Worm (Caenorhabditis elegans) whole organism, mixed stage, embryonic: ENCODE results near the gene acds-10.
A peak's percentile ranks its signal among the peaks of the same experiment; 100 is the strongest.

Experiments used
- M03D4.4 ChIP-seq: sonication (generic microtip); optimal IDR thresholded peaks from 2 replicates; lab custom pipeline; 2017; ENCODE audit warnings: mild to moderate bottlenecking, missing genetic modification characterization, missing compliant biosample characterization
- bed-3 ChIP-seq: fragments of 200-800 bp; sonication (Bioruptor generic); optimal IDR thresholded peaks from 3 replicates; lab custom pipeline; 2018; ENCODE audit warnings: mild to moderate bottlenecking, missing genetic modification characterization, moderate library complexity, missing compliant biosample characterization
- blmp-1 ChIP-seq: fragments of 150-350 bp; optimal IDR thresholded peaks from 2 replicates; lab custom pipeline; 2014; ENCODE audit warnings: missing biosample characterization, missing genetic modification characterization
- ceh-39 ChIP-seq: fragments of 150-350 bp; optimal IDR thresholded peaks from 2 replicates; lab custom pipeline; 2014; ENCODE audit warnings: missing biosample characterization, missing genetic modification characterization
- ceh-43 ChIP-seq: fragments of 200-800 bp; sonication (Bioruptor generic); optimal IDR thresholded peaks from 2 replicates; lab custom pipeline; 2018; ENCODE audit warnings: mild to moderate bottlenecking, missing genetic modification characterization, moderate library complexity, missing compliant biosample characterization
- ceh-83 ChIP-seq: fragments of 200-800 bp; sonication (Bioruptor generic); optimal IDR thresholded peaks from 2 replicates; lab custom pipeline; 2018; ENCODE audit warnings: mild to moderate bottlenecking, missing genetic modification characterization, missing compliant biosample characterization
- ces-1 ChIP-seq: fragments of 150-350 bp; optimal IDR thresholded peaks from 2 replicates; lab custom pipeline; 2014; ENCODE audit warnings: missing biosample characterization, missing genetic modification reagents, missing genetic modification characterization
- cnd-1 ChIP-seq: fragments of 200-800 bp; sonication (Bioruptor generic); optimal IDR thresholded peaks from 2 replicates; lab custom pipeline; 2018; ENCODE audit warnings: mild to moderate bottlenecking, missing genetic modification characterization, missing compliant biosample characterization
- drap-1 ChIP-seq: fragments of 200-800 bp; sonication (Bioruptor generic); optimal IDR thresholded peaks from 3 replicates; lab custom pipeline; 2018; ENCODE audit warnings: mild to moderate bottlenecking, missing genetic modification characterization, missing compliant biosample characterization
- elt-1 ChIP-seq: sonication (generic microtip); optimal IDR thresholded peaks from 2 replicates; lab custom pipeline; 2017; ENCODE audit warnings: missing genetic modification characterization, mild to moderate bottlenecking, missing compliant biosample characterization, antibody characterized with exemption, moderate library complexity, borderline replicate concordance; ENCODE audit not compliant: insufficient read depth
- elt-3 ChIP-seq: fragments of 150-350 bp; optimal IDR thresholded peaks from 2 replicates; lab custom pipeline; 2014; ENCODE audit warnings: missing biosample characterization, missing genetic modification characterization
- flh-1 ChIP-seq: fragments of 200-800 bp; sonication (Bioruptor generic); optimal IDR thresholded peaks from 2 replicates; lab custom pipeline; 2018; ENCODE audit warnings: mild to moderate bottlenecking, missing genetic modification characterization, moderate library complexity, missing compliant biosample characterization
- ham-2 ChIP-seq: fragments of 200-800 bp; sonication (Bioruptor generic); optimal IDR thresholded peaks from 2 replicates; lab custom pipeline; 2018; ENCODE audit warnings: mild to moderate bottlenecking, missing genetic modification characterization, missing compliant biosample characterization
- hlh-1 ChIP-seq: fragments of 150-350 bp; optimal IDR thresholded peaks from 2 replicates; lab custom pipeline; 2014; ENCODE audit warnings: missing biosample characterization, missing genetic modification reagents, missing genetic modification characterization
- lin-13 ChIP-seq: fragments of 150-350 bp; optimal IDR thresholded peaks from 2 replicates; lab custom pipeline; 2014; ENCODE audit warnings: missing biosample characterization, missing genetic modification characterization
- lin-32 ChIP-seq: fragments of 200-800 bp; sonication (Bioruptor generic); optimal IDR thresholded peaks from 2 replicates; lab custom pipeline; 2018; ENCODE audit warnings: mild to moderate bottlenecking, missing genetic modification characterization, missing compliant biosample characterization
- lsy-2 ChIP-seq: fragments of 150-350 bp; optimal IDR thresholded peaks from 2 replicates; lab custom pipeline; 2014; ENCODE audit warnings: missing biosample characterization, missing genetic modification characterization
- mab-5 ChIP-seq: fragments of 150-350 bp; optimal IDR thresholded peaks from 2 replicates; lab custom pipeline; 2014; ENCODE audit warnings: missing biosample characterization, missing genetic modification characterization
- mep-1 ChIP-seq: fragments of 150-350 bp; optimal IDR thresholded peaks from 2 replicates; lab custom pipeline; 2017; ENCODE audit warnings: missing biosample characterization, missing genetic modification reagents, missing genetic modification characterization, inconsistent platforms
- mls-2 ChIP-seq: sonication (generic microtip); optimal IDR thresholded peaks from 2 replicates; lab custom pipeline; 2016; ENCODE audit warnings: mild to moderate bottlenecking, missing genetic modification characterization, moderate library complexity, missing compliant biosample characterization
- nhr-12 ChIP-seq: fragments of 150-350 bp; optimal IDR thresholded peaks from 2 replicates; lab custom pipeline; 2014; ENCODE audit warnings: missing biosample characterization, missing genetic modification characterization
- nhr-2 ChIP-seq: fragments of 150-350 bp; optimal IDR thresholded peaks from 2 replicates; lab custom pipeline; 2014; ENCODE audit warnings: missing biosample characterization, missing genetic modification characterization
- nhr-237 ChIP-seq: fragments of 150-350 bp; optimal IDR thresholded peaks from 2 replicates; lab custom pipeline; 2014; ENCODE audit warnings: missing biosample characterization, missing genetic modification characterization
- nhr-28 ChIP-seq: fragments of 150-350 bp; optimal IDR thresholded peaks from 2 replicates; lab custom pipeline; 2014; ENCODE audit warnings: missing biosample characterization, missing genetic modification characterization
- nhr-76 ChIP-seq: sonication (generic microtip); optimal IDR thresholded peaks from 2 replicates; lab custom pipeline; 2017; ENCODE audit warnings: missing biosample characterization, missing genetic modification characterization
- pha-4 ChIP-seq: fragments of 150-350 bp; optimal IDR thresholded peaks from 2 replicates; lab custom pipeline; 2018; ENCODE audit warnings: missing biosample characterization, missing genetic modification reagents, missing genetic modification characterization
- sem-2 ChIP-seq: fragments of 200-800 bp; sonication (Bioruptor generic); optimal IDR thresholded peaks from 2 replicates; lab custom pipeline; 2018; ENCODE audit warnings: mild to moderate bottlenecking, missing genetic modification characterization, missing compliant biosample characterization
- snpc-4 ChIP-seq: fragments of 150-350 bp; optimal IDR thresholded peaks from 2 replicates; lab custom pipeline; 2014; ENCODE audit warnings: missing biosample characterization, missing genetic modification characterization
- sptf-1 ChIP-seq: sonication (generic microtip); optimal IDR thresholded peaks from 2 replicates; lab custom pipeline; 2017; ENCODE audit warnings: mild to moderate bottlenecking, missing genetic modification characterization, moderate library complexity, missing compliant biosample characterization
- tbx-8 ChIP-seq: fragments of 200-800 bp; sonication (Bioruptor generic); optimal IDR thresholded peaks from 2 replicates; lab custom pipeline; 2018; ENCODE audit warnings: mild to moderate bottlenecking, missing genetic modification characterization, moderate library complexity, missing compliant biosample characterization
- unc-120 ChIP-seq: sonication (generic microtip); optimal IDR thresholded peaks from 2 replicates; lab custom pipeline; 2017; ENCODE audit warnings: missing genetic modification characterization, missing compliant biosample characterization; ENCODE audit not compliant: poor library complexity, severe bottlenecking
- unc-39 ChIP-seq: fragments of 150-350 bp; optimal IDR thresholded peaks from 2 replicates; lab custom pipeline; 2014; ENCODE audit warnings: missing biosample characterization, missing genetic modification characterization
- unc-62 ChIP-seq: fragments of 150-350 bp; optimal IDR thresholded peaks from 2 replicates; lab custom pipeline; 2014; ENCODE audit warnings: missing biosample characterization, missing genetic modification reagents, missing genetic modification characterization
- zip-8 ChIP-seq: fragments of 150-350 bp; optimal IDR thresholded peaks from 2 replicates; lab custom pipeline; 2014; ENCODE audit warnings: missing biosample characterization, missing genetic modification characterization
- ztf-11 ChIP-seq: fragments of 150-350 bp; optimal IDR thresholded peaks from 2 replicates; lab custom pipeline; 2014; ENCODE audit warnings: missing biosample characterization, missing genetic modification characterization

Gene acds-10

DNA sequence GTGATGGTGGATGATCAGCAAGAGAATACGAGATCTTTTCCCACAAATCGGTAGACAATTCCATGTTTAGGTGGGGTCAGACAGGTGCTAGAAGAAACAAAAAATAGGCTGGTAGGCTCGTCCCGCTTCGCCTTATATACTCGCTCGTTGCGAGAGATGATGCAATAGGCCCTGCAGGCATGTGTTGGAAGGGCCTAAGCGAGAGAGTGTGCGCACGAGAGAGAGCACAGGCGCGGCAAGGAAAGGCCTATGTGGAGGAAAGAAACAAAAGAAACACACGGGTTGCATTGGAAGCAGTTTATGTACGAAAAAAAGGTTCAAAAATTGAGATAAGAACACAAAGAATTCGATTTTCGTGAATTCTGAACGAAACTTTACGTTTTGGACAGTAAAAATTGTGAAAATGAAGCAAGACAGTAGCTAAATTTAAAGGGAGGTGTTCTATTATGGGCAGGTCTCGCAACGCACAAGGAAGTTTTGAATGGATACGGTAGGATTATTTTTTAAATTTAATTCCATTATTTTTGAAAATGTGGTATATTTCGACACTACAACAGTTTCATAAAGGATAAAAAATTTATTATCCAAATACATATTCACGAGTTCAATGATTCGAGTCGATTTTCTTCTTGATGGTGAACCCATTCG is 33.2 kb downstream of the acds-10 start, which contains the start of gene F44E7.5 (continued):
- TF ChIP-seq tbx-8 (GFP tag; lab: Kevin White, UChicago) (no peak), cnd-1 (tag; lab: Kevin White, UChicago) (no peak), nhr-237 (tag; lab: Kevin White, UChicago) (no peak), mab-5 (no peak), sptf-1 (no peak)

ce11 chrV:5782687-5783086 is 35.1 kb downstream of the acds-10 start, which contains the start of gene fbxa-183:
Gene fbxa-183, minus strand, starts transcription at chrV:5782787.
- TF ChIP-seq ceh-39 (tag; lab: Kevin White, UChicago) (no peak), ces-1 (no peak), sem-2 (GFP tag; lab: Kevin White, UChicago) (no peak), snpc-4 (tag; lab: Kevin White, UChicago) (no peak), elt-3 (tag; lab: Kevin White, UChicago) (no peak), nhr-76 (tag; lab: Kevin White, UChicago) (no peak), nhr-2 (tag; lab: Kevin White, UChicago) (no peak), mep-1 (tag; lab: Kevin White, UChicago) (no peak), ceh-43 (GFP tag; lab: Kevin White, UChicago) (no peak), lsy-2 (tag; lab: Kevin White, UChicago) (no peak)

DNA sequence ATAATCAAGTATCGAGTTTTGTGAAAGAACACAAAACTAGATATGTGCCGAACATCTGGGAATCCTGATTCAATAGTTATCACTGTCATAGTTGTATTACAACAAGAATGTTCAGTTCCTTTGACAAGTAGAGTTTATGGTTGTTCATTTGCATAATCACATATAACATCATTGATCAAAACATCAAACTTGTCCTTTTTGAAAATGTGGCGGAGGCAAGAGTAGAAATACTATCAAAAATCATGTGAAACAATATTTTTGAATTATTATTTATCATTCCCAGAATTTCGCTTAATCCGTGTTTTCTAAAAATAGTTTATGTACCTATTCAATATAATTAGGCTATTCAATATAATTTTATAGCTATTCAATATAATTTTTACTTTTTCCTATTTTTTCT is 37.8 kb downstream of the acds-10 start, which contains the start of gene F44E7.7:
Gene F44E7.7 (minus strand): TSS at position 101 of the 400 bp plus-strand sequence.
- TF ChIP-seq unc-120 (tag; lab: Kevin White, UChicago) (no peak), mep-1 (tag; lab: Kevin White, UChicago) (no peak), drap-1 (no peak), ztf-11 (tag; lab: Kevin White, UChicago) (no peak), mls-2 (no peak), mab-5 (no peak)
- TF ChIP-seq, all 35 proteins: peak for 0

ce11 chrV:5788650-5789049 is 41.0 kb downstream of the acds-10 start:
- TF ChIP-seq lin-13 (tag; lab: Kevin White, UChicago): no peak
- TF ChIP-seq ceh-83 (GFP tag; lab: Kevin White, UChicago): no peak
- TF ChIP-seq elt-3 (tag; lab: Kevin White, UChicago): no peak

DNA sequence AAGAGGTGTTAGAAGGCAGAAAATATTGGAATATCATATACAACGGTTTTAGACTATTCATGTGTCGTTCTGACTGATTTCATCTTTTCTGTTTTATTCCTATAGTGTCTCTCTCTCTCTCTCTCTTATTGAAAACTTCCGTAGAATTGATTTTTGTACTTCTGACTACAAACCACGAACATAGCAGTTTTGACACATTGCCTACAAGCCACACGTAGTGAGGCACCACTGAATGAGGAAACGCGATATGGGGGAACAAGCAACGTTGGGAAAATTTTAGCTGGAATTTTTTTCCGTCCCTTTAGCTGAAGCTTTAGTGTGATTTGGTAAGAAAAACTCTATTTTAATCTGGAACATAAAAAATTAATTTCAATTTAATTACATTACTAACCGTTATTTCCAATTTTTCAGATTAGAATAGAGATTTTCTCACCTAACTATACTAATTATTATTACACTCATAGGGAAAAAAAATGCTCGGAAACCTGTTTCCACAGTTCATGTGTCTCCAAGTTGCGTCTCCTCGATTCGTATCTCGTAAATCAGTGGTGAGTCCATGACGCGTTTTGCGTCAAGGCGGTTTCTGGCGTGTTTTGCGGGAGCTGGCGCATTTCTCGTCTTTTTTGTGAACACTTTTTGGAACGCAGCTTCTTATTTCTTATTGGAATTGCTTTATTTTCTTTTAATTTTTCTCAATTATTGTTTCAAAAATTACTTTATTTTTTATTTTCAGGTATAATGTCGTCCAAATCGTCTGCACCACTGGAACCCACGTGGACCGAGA is 43.1 kb downstream of the acds-10 start, which contains the start of the genes nhr-142 and F44E7.9:
Gene nhr-142 (minus strand): TSS at position 57 of the 784 bp plus-strand sequence.
Gene F44E7.9 (plus strand): TSS at position 734 of the 784 bp plus-strand sequence.
- no peak for TF ChIP-seq nhr-28
- TF ChIP-seq bed-3 (GFP tag; lab: Kevin White, UChicago): peak; percentile 23
- no peak for TF ChIP-seq ceh-83 (GFP tag; lab: Kevin White, UChicago)
- peak; percentile 47 for TF ChIP-seq nhr-237 (tag; lab: Kevin White, UChicago)
- TF ChIP-seq mep-1 (tag; lab: Kevin White, UChicago): peak; percentile 80
- no peak for TF ChIP-seq flh-1 (GFP tag; lab: Kevin White, UChicago)
- TF ChIP-seq cnd-1 (tag; lab: Kevin White, UChicago): peak; percentile 4
- TF ChIP-seq lin-13 (tag; lab: Kevin White, UChicago): peak; percentile 83
- TF ChIP-seq ceh-39 (tag; lab: Kevin White, UChicago): no peak
- TF ChIP-seq lsy-2 (tag; lab: Kevin White, UChicago): peak; percentile 72
- no peak for TF ChIP-seq elt-1
- no peak for TF ChIP-seq nhr-76 (tag; lab: Kevin White, UChicago)
- no peak for TF ChIP-seq elt-3 (tag; lab: Kevin White, UChicago)
- peak; percentile 77 for TF ChIP-seq sptf-1
- TF ChIP-seq lin-32: no peak
- no peak for TF ChIP-seq hlh-1
- TF ChIP-seq zip-8 (tag; lab: Kevin White, UChicago): no peak
- no peak for TF ChIP-seq nhr-12 (tag; lab: Kevin White, UChicago)
- TF ChIP-seq ces-1: peak; percentile 49
- peak; percentile 71 for TF ChIP-seq drap-1
- TF ChIP-seq unc-120 (tag; lab: Kevin White, UChicago): peak; percentile 37
- TF ChIP-seq mab-5: no peak
- no peak for TF ChIP-seq snpc-4 (tag; lab: Kevin White, UChicago)
- no peak for TF ChIP-seq tbx-8 (GFP tag; lab: Kevin White, UChicago)
- no peak for TF ChIP-seq ham-2 (GFP tag; lab: Kevin White, UChicago)
- peak; percentile 50 for TF ChIP-seq M03D4.4 (tag; lab: Kevin White, UChicago)
- TF ChIP-seq unc-39: no peak
- TF ChIP-seq pha-4 (tag; lab: Kevin White, UChicago): peak; percentile 36
- no peak for TF ChIP-seq nhr-2 (tag; lab: Kevin White, UChicago)
- no peak for TF ChIP-seq mls-2
- TF ChIP-seq ztf-11 (tag; lab: Kevin White, UChicago): no peak
- TF ChIP-seq sem-2 (GFP tag; lab: Kevin White, UChicago): no peak
- TF ChIP-seq blmp-1 (tag; lab: Kevin White, UChicago): no peak
- peak; percentile 16 for TF ChIP-seq ceh-43 (GFP tag; lab: Kevin White, UChicago)
- TF ChIP-seq unc-62 (GFP tag; lab: Kevin White, UChicago): peak; percentile 29
